Fruit fly (Drosophila melanogaster): Measurements from ENCODE around the gene Mhc.

Gene Mhc

DNA sequence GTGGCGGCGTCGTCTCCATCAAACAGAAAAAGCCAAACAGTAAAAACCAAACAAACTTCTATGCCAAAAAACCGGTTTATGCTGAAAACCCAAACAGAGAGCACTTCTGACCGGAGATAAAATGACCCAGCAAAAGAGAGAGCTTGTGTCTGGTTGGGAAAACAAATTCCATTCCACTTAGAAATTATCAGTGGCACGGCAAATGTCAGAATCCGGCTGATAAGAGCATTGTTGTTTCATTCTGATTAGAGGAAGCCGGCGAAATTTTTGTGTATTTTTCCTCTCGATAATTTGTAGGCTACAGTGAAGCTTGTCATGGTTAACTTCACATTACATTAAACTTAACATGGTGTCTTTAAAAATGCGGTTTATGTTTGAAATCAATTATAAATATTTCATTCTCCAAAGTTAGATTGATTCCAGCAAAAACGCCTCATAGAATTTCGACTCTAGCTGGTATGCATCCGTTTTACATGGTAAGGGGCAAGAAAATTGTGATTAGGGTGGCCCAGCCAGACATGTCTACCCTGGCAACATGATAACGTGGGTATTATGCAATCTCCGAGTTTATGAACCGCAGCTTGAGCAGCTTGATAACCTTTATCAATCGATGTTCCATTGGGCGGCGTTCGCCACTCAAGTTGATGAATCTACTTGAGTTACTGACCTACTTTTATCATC, 51.2 kb downstream of the Mhc start (continued):
- TF ChIP-seq CG11456 (GFP tag; IDR thresholded peaks at IDR 0.05) (no peak), C15 (GFP tag; IDR thresholded peaks at IDR 0.05) (no peak), slbo (GFP tag; IDR thresholded peaks at IDR 0.05) (peak; percentile 23; the same call in 1 of the 2 replicates), CG12659 (GFP tag; optimal IDR thresholded peaks at IDR 0.05) (no peak), CG10959 (GFP tag; IDR thresholded peaks at IDR 0.05) (no peak), HmgZ (tag; optimal IDR thresholded peaks at IDR 0.05) (no peak), Ada2b (GFP tag; IDR thresholded peaks at IDR 0.05) (no peak), Lim3 (GFP tag; IDR thresholded peaks at IDR 0.05) (no peak), kah (GFP tag; optimal IDR thresholded peaks at IDR 0.05) (no peak), salm (tag; optimal IDR thresholded peaks at IDR 0.05) (no peak), phol (tag; optimal IDR thresholded peaks at IDR 0.05) (no peak), crc (GFP tag; optimal IDR thresholded peaks at IDR 0.05) (no peak), fd102C (GFP tag; optimal IDR thresholded peaks at IDR 0.05) (no peak), CG34376 (GFP tag; optimal IDR thresholded peaks at IDR 0.05) (peak; percentile 22), Fer3 (tag; optimal IDR thresholded peaks at IDR 0.05) (peak; percentile 35), CG17912 (GFP tag; optimal IDR thresholded peaks at IDR 0.05) (no peak), hkb (optimal IDR thresholded peaks at IDR 0.05) (no peak), hkb (GFP tag; IDR thresholded peaks at IDR 0.05) (no peak), CG6175 (GFP tag; IDR thresholded peaks at IDR 0.05) (peak; percentile 62; the same call in 1 of the 3 replicates), CG12104 (GFP tag; optimal IDR thresholded peaks at IDR 0.05) (no peak), schlank (tag; optimal IDR thresholded peaks at IDR 0.05) (no peak), CG18011 (GFP tag; optimal IDR thresholded peaks at IDR 0.05) (no peak), kni (GFP tag; optimal IDR thresholded peaks at IDR 0.05) (no peak), Sin3A (optimal IDR thresholded peaks at IDR 0.05) (no peak), CG1832 (GFP tag; optimal IDR thresholded peaks at IDR 0.05) (no peak), Rx (GFP tag; IDR thresholded peaks at IDR 0.05) (no peak), gro (GFP tag; optimal IDR thresholded peaks at IDR 0.05) (peak; percentile 31), nom (GFP tag; optimal IDR thresholded peaks at IDR 0.05) (no peak), CG18619 (GFP tag; optimal IDR thresholded peaks at IDR 0.05) (no peak), Doc3 (GFP tag; IDR thresholded peaks at IDR 0.05; ENCODE audit: partially characterized antibody) (no peak), corto (GFP tag; optimal IDR thresholded peaks at IDR 0.05) (no peak), luna (GFP tag; optimal IDR thresholded peaks at IDR 0.05) (peak; percentile 6), Atf3 (GFP tag; optimal IDR thresholded peaks at IDR 0.05) (no peak), Hr3 (GFP tag; optimal IDR thresholded peaks at IDR 0.05) (peak; percentile 3), sug (tag; optimal IDR thresholded peaks at IDR 0.05) (peak; percentile 37), run (tag; optimal IDR thresholded peaks at IDR 0.05) (no peak), CG8944 (GFP tag; optimal IDR thresholded peaks at IDR 0.05) (no peak), CG15269 (tag; optimal IDR thresholded peaks at IDR 0.05) (peak; percentile 49), Neu2 (GFP tag; optimal IDR thresholded peaks at IDR 0.05; ENCODE audit: borderline replicate concordance) (no peak), CG10267 (tag; optimal IDR thresholded peaks at IDR 0.05) (no peak), wdn (GFP tag; IDR thresholded peaks at IDR 0.05) (no peak), H2.0 (GFP tag; IDR thresholded peaks at IDR 0.05) (no peak), ERR (GFP tag; optimal IDR thresholded peaks at IDR 0.05) (peak; percentile 5), CG7963 (GFP tag; IDR thresholded peaks at IDR 0.05; ENCODE audit: partially characterized antibody) (no peak), CG5953 (GFP tag; IDR thresholded peaks at IDR 0.05) (no peak), CG10209 (GFP tag; optimal IDR thresholded peaks at IDR 0.05) (peak; percentile 10), Antp (GFP tag; optimal IDR thresholded peaks at IDR 0.05) (no peak), shn (GFP tag; optimal IDR thresholded peaks at IDR 0.05) (peak; percentile 38), CG4282 (GFP tag; optimal IDR thresholded peaks at IDR 0.05) (no peak), gem (tag; optimal IDR thresholded peaks at IDR 0.05) (peak; percentile 36), CG5245 (GFP tag; optimal IDR thresholded peaks at IDR 0.05) (no peak)

Measured in whole organism, embryonic.